Fruit fly (Drosophila melanogaster) whole organism, prepupa: ENCODE results near the gene Tdh.

Experiments
- Blimp-1 ChIP-seq: fragments of 200-800 bp; sonication (Bioruptor generic); optimal IDR thresholded peaks from 3 replicates; lab custom pipeline; 2017; ENCODE audit warnings: missing biosample characterization, missing genetic modification characterization, mild to moderate bottlenecking, moderate library complexity, missing genetic modification reagents
- CG10631 ChIP-seq: fragments of 200-800 bp; sonication (Bioruptor generic); optimal IDR thresholded peaks from 2 replicates; lab custom pipeline; 2016; ENCODE audit warnings: missing biosample characterization, missing genetic modification characterization
- CG10669 ChIP-seq: fragments of 200-800 bp; sonication (Bioruptor generic); optimal IDR thresholded peaks from 3 replicates; lab custom pipeline; 2018; ENCODE audit warnings: missing biosample characterization, mild to moderate bottlenecking, missing genetic modification characterization, moderate library complexity
- CG11294 ChIP-seq: fragments of 200-800 bp; sonication (Bioruptor generic); IDR thresholded peaks from 2 replicates; pipeline ENCODE4 v1.3.6; 2022; ENCODE audit warnings: missing biosample characterization, missing genetic modification characterization
- CG11762 ChIP-seq: fragments of 200-800 bp; sonication (Bioruptor generic); optimal IDR thresholded peaks from 3 replicates; lab custom pipeline; 2016; ENCODE audit warnings: missing biosample characterization, missing genetic modification characterization; ENCODE audit not compliant: insufficient read depth
- CG11902 ChIP-seq: fragments of 200-800 bp; sonication (Bioruptor generic); optimal IDR thresholded peaks from 3 replicates; lab custom pipeline; 2016; ENCODE audit warnings: missing biosample characterization, missing genetic modification characterization
- CG15336 ChIP-seq: fragments of 200-800 bp; sonication (Bioruptor generic); IDR thresholded peaks from 2 replicates; pipeline ENCODE4 v1.3.6; 2022; ENCODE audit warnings: missing biosample characterization, missing genetic modification characterization
- CG16779 ChIP-seq: fragments of 200-800 bp; sonication (Bioruptor generic); optimal IDR thresholded peaks from 3 replicates; lab custom pipeline; 2017; ENCODE audit warnings: missing biosample characterization, mild to moderate bottlenecking, missing genetic modification characterization
- CG32006 ChIP-seq: fragments of 200-800 bp; sonication (Bioruptor generic); optimal IDR thresholded peaks from 3 replicates; lab custom pipeline; 2017; ENCODE audit warnings: missing biosample characterization, mild to moderate bottlenecking, missing genetic modification characterization
- CG3919 ChIP-seq: fragments of 200-800 bp; sonication (Bioruptor generic); optimal IDR thresholded peaks from 3 replicates; lab custom pipeline; 2016; ENCODE audit warnings: missing biosample characterization, missing genetic modification characterization
- CG4318 ChIP-seq: fragments of 200-800 bp; sonication (Bioruptor generic); optimal IDR thresholded peaks from 3 replicates; lab custom pipeline; 2017; ENCODE audit warnings: missing biosample characterization, mild to moderate bottlenecking, missing genetic modification characterization
- CG6163 ChIP-seq: fragments of 200-800 bp; sonication (Bioruptor generic); IDR thresholded peaks from 3 replicates; pipeline ENCODE4 v1.3.6; 2022; ENCODE audit warnings: missing biosample characterization, missing genetic modification characterization
- CG6792 ChIP-seq: fragments of 200-800 bp; sonication (Bioruptor generic); optimal IDR thresholded peaks from 3 replicates; lab custom pipeline; 2016; ENCODE audit warnings: missing biosample characterization, missing genetic modification characterization
- CG6808 ChIP-seq: fragments of 200-800 bp; sonication (Bioruptor generic); optimal IDR thresholded peaks from 3 replicates; lab custom pipeline; 2017; ENCODE audit warnings: missing biosample characterization, missing genetic modification characterization, mild to moderate bottlenecking, moderate library complexity, missing genetic modification reagents
- CG6854 ChIP-seq: fragments of 200-800 bp; sonication (Bioruptor generic); optimal IDR thresholded peaks from 2 replicates; lab custom pipeline; 2017; ENCODE audit warnings: missing biosample characterization, mild to moderate bottlenecking, missing genetic modification characterization
- CG7368 ChIP-seq: fragments of 200-800 bp; sonication (Bioruptor generic); optimal IDR thresholded peaks from 3 replicates; lab custom pipeline; 2016; ENCODE audit warnings: missing biosample characterization, missing genetic modification characterization
- CG8119 ChIP-seq: fragments of 200-800 bp; sonication (Bioruptor generic); IDR thresholded peaks from 3 replicates; pipeline ENCODE4 v1.3.6; 2022; ENCODE audit warnings: missing biosample characterization, missing genetic modification characterization
- CG9139 ChIP-seq: fragments of 200-800 bp; sonication (Bioruptor generic); optimal IDR thresholded peaks from 3 replicates; lab custom pipeline; 2017; ENCODE audit warnings: missing biosample characterization, mild to moderate bottlenecking, missing genetic modification characterization
- Eip75B ChIP-seq: fragments of 200-800 bp; sonication (Bioruptor generic); optimal IDR thresholded peaks from 3 replicates; lab custom pipeline; 2016; ENCODE audit warnings: missing biosample characterization, missing genetic modification characterization
- Eip78C ChIP-seq: fragments of 200-800 bp; sonication (Bioruptor generic); peaks from one replicate; lab custom pipeline; 2016; ENCODE audit warnings: missing biosample characterization, missing genetic modification characterization
- Eip93F ChIP-seq: fragments of 200-800 bp; sonication (Bioruptor generic); optimal IDR thresholded peaks from 2 replicates; lab custom pipeline; 2016; ENCODE audit warnings: missing biosample characterization, mild to moderate bottlenecking, missing genetic modification characterization
- Gug ChIP-seq: fragments of 200-800 bp; sonication (Bioruptor generic); IDR thresholded peaks from 2 replicates; pipeline ENCODE4 v1.3.6; 2022; ENCODE audit warnings: missing biosample characterization, missing genetic modification characterization
- Hr38 ChIP-seq: sonication (Bioruptor generic); optimal IDR thresholded peaks from 2 replicates; lab custom pipeline; 2016; ENCODE audit warnings: missing biosample characterization, missing genetic modification characterization
- Hr39 ChIP-seq: fragments of 200-800 bp; sonication (Bioruptor generic); optimal IDR thresholded peaks from 2 replicates; lab custom pipeline; 2016; ENCODE audit warnings: missing biosample characterization, missing genetic modification characterization
- Hr4 ChIP-seq: fragments of 200-800 bp; sonication (Bioruptor generic); optimal IDR thresholded peaks from 3 replicates; lab custom pipeline; 2016; ENCODE audit warnings: missing biosample characterization, missing genetic modification characterization
- Lpt ChIP-seq: fragments of 200-800 bp; sonication (Bioruptor generic); optimal IDR thresholded peaks from 3 replicates; lab custom pipeline; 2016; ENCODE audit warnings: missing biosample characterization, missing genetic modification characterization
- Met ChIP-seq: fragments of 200-800 bp; sonication (Bioruptor generic); optimal IDR thresholded peaks from 3 replicates; lab custom pipeline; 2016; ENCODE audit warnings: missing biosample characterization, missing genetic modification characterization
- OdsH ChIP-seq: fragments of 200-800 bp; sonication (Bioruptor generic); optimal IDR thresholded peaks from 3 replicates; lab custom pipeline; 2016; ENCODE audit warnings: missing biosample characterization, missing genetic modification characterization
- Sox102F ChIP-seq: fragments of 200-800 bp; sonication (Bioruptor generic); optimal IDR thresholded peaks from 2 replicates; lab custom pipeline; 2016; ENCODE audit warnings: missing biosample characterization, mild to moderate bottlenecking, missing genetic modification characterization
- Sox14 ChIP-seq: fragments of 200-800 bp; sonication (Bioruptor generic); optimal IDR thresholded peaks from 3 replicates; lab custom pipeline; 2016; ENCODE audit warnings: missing biosample characterization, missing genetic modification characterization
- Sox15 ChIP-seq: fragments of 200-800 bp; sonication (Bioruptor generic); optimal IDR thresholded peaks from 3 replicates; lab custom pipeline; 2016; ENCODE audit warnings: missing biosample characterization, missing genetic modification characterization
- achi ChIP-seq: fragments of 200-800 bp; sonication (Bioruptor generic); optimal IDR thresholded peaks from 3 replicates; lab custom pipeline; 2016; ENCODE audit warnings: missing biosample characterization, missing genetic modification characterization
- acj6 ChIP-seq: fragments of 200-800 bp; sonication (Bioruptor generic); optimal IDR thresholded peaks from 3 replicates; lab custom pipeline; 2016; ENCODE audit warnings: missing biosample characterization, missing genetic modification characterization
- cyc ChIP-seq: fragments of 200-800 bp; sonication (Bioruptor generic); optimal IDR thresholded peaks from 3 replicates; lab custom pipeline; 2016; ENCODE audit warnings: missing biosample characterization, missing genetic modification characterization
- dsx ChIP-seq: fragments of 200-800 bp; optimal IDR thresholded peaks from 3 replicates; lab custom pipeline; 2019; ENCODE audit warnings: missing biosample characterization, mild to moderate bottlenecking, missing genetic modification characterization, moderate library complexity; ENCODE audit not compliant: poor library complexity, severe bottlenecking
- esn ChIP-seq: fragments of 200-800 bp; sonication (Bioruptor generic); optimal IDR thresholded peaks from 2 replicates; lab custom pipeline; 2016; ENCODE audit warnings: missing biosample characterization, mild to moderate bottlenecking, missing genetic modification characterization, moderate library complexity
- fd59A ChIP-seq: fragments of 200-800 bp; sonication (Bioruptor generic); optimal IDR thresholded peaks from 2 replicates; lab custom pipeline; 2017; ENCODE audit warnings: missing biosample characterization, mild to moderate bottlenecking, missing genetic modification characterization, missing genetic modification reagents
- fd85E ChIP-seq: fragments of 200-800 bp; sonication (Bioruptor generic); optimal IDR thresholded peaks from 3 replicates; lab custom pipeline; 2016; ENCODE audit warnings: missing biosample characterization, missing genetic modification characterization
- fkh ChIP-seq: fragments of 200-800 bp; sonication (Bioruptor generic); optimal IDR thresholded peaks from 3 replicates; lab custom pipeline; 2017; ENCODE audit warnings: missing biosample characterization, mild to moderate bottlenecking, missing genetic modification characterization, moderate library complexity
- lz ChIP-seq: fragments of 200-800 bp; sonication (Bioruptor generic); optimal IDR thresholded peaks from 3 replicates; lab custom pipeline; 2016; ENCODE audit warnings: missing biosample characterization, missing genetic modification characterization
- net ChIP-seq: fragments of 200-800 bp; sonication (Bioruptor generic); optimal IDR thresholded peaks from 3 replicates; lab custom pipeline; 2016; ENCODE audit warnings: missing biosample characterization, missing genetic modification characterization
- pdm3 ChIP-seq: fragments of 200-800 bp; sonication (Bioruptor generic); optimal IDR thresholded peaks from 3 replicates; lab custom pipeline; 2016; ENCODE audit warnings: missing biosample characterization, missing genetic modification characterization
- salr ChIP-seq, 2 experiments: fragments of 200-800 bp; sonication (Bioruptor generic); optimal IDR thresholded peaks; 3 replicates each; lab custom pipeline; 2016 to 2018; ENCODE audit warnings: missing biosample characterization in 2 of 2, missing genetic modification characterization in 2 of 2, mild to moderate bottlenecking in 1 of 2
- spab ChIP-seq: fragments of 200-800 bp; sonication (Bioruptor generic); optimal IDR thresholded peaks from 2 replicates; lab custom pipeline; 2017; ENCODE audit warnings: missing biosample characterization, mild to moderate bottlenecking, missing genetic modification characterization, missing genetic modification reagents
- ss ChIP-seq, 2 experiments: fragments of 200-800 bp; sonication (Bioruptor generic); optimal IDR thresholded peaks; 2 replicates in 1 of 2; 3 replicates in 1 of 2; lab custom pipeline; 2017 to 2018; ENCODE audit warnings: mild to moderate bottlenecking in 2 of 2, missing biosample characterization in 2 of 2, missing genetic modification characterization in 2 of 2, moderate library complexity in 1 of 2
- svp ChIP-seq: fragments of 200-800 bp; sonication (Bioruptor generic); peaks from one replicate; lab custom pipeline; 2016; ENCODE audit warnings: missing biosample characterization, missing genetic modification characterization
- topi ChIP-seq: fragments of 200-800 bp; sonication (Bioruptor generic); optimal IDR thresholded peaks from 3 replicates; lab custom pipeline; 2016; ENCODE audit warnings: missing biosample characterization, missing genetic modification characterization

Tdh gene

DNA sequence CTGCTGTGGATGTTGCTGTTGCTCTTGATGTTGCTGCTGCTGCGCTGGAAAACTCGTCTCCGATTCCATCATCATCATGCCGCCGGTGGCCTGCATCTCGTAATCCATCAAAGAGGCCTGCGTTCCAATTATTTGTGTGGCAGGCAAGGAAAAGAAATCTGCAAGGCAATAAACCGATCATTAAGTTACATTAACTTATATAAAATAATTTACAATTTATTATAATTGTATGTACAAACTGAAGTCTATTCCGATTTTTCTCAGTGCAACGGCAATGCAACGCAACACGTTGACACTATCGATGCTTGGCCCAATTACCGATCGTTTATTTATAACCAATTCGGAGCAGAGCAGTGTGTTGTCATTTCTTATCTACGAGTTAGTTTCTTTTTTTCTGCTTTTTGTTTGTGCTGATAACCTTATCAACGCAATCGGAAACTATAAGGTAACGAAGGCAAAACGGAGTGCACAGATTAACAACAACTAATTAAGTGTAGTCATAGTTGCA, 4.3 kb downstream of the Tdh start (continued):
- TF ChIP-seq achi (GFP tag; lab: Kevin White, UChicago): no peak
- peak; percentile 6 for TF ChIP-seq CG4318 (GFP tag; lab: Kevin White, UChicago)
- TF ChIP-seq Sox14: no peak
- TF ChIP-seq net (GFP tag; lab: Kevin White, UChicago): peak; percentile 47

dm6 chr3L:20471499-20472313, 5.0 kb downstream of the Tdh start:
- TF ChIP-seq CG9139 (no peak), CG10669 (peak; percentile 16), topi (GFP tag; lab: Kevin White, UChicago) (no peak), Sox15 (GFP tag; lab: Kevin White, UChicago) (no peak), cyc (GFP tag; lab: Kevin White, UChicago) (no peak), salr (GFP tag; optimal IDR thresholded peaks at IDR 0.05; lab: Kevin White, UChicago) (no peak), ss (GFP tag; optimal IDR thresholded peaks at IDR 0.05; lab: Kevin White, UChicago) (no peak), fd59A (GFP tag; lab: Kevin White, UChicago) (no peak), Eip75B (no peak), CG6854 (GFP tag; lab: Kevin White, UChicago) (no peak), CG6792 (GFP tag; lab: Kevin White, UChicago) (no peak), svp (GFP tag; lab: Kevin White, UChicago) (peak; percentile 98), fkh (GFP tag; lab: Kevin White, UChicago) (peak; percentile 96), acj6 (peak; percentile 38), CG11902 (GFP tag; lab: Kevin White, UChicago) (no peak), Hr39 (GFP tag; lab: Kevin White, UChicago) (no peak), lz (GFP tag; lab: Kevin White, UChicago) (no peak), net (GFP tag; lab: Kevin White, UChicago) (peak; percentile 8), Hr38 (GFP tag; lab: Kevin White, UChicago) (no peak), Sox14 (peak; percentile 25), CG8119 (peak; percentile 34; the same call in 2 of the 3 replicates), Eip93F (GFP tag; lab: Kevin White, UChicago) (no peak), CG10631 (GFP tag; lab: Kevin White, UChicago) (peak; percentile 12), CG6808 (no peak), CG11294 (GFP tag; lab: Robert Waterston, UW) (no peak; the same call in 1 of the 2 replicates), CG3919 (peak; percentile 35), fd85E (GFP tag; lab: Kevin White, UChicago) (no peak), CG16779 (tag; lab: Kevin White, UChicago) (no peak), CG6163 (0 out of 3 replicates have a peak, but pooled peaks have one; percentile 31), CG4318 (GFP tag; lab: Kevin White, UChicago) (no peak), CG15336 (GFP tag; lab: Robert Waterston, UW) (peak; percentile 65), Blimp-1 (GFP tag; lab: Kevin White, UChicago) (no peak), Hr4 (GFP tag; lab: Kevin White, UChicago) (peak; percentile 34), dsx (peak; percentile 5), CG11762 (GFP tag; lab: Kevin White, UChicago) (peak; percentile 0), Eip78C (GFP tag; lab: Kevin White, UChicago) (peak; percentile 75), spab (GFP tag; lab: Kevin White, UChicago) (no peak), Sox102F (GFP tag; lab: Kevin White, UChicago) (no peak), OdsH (peak; percentile 1), Met (GFP tag; lab: Kevin White, UChicago) (no peak), CG32006 (GFP tag; lab: Kevin White, UChicago) (peak; percentile 22), esn (GFP tag; lab: Kevin White, UChicago) (peak; percentile 10), Lpt (GFP tag; lab: Kevin White, UChicago) (peak; percentile 23), CG7368 (GFP tag; lab: Kevin White, UChicago) (no peak), Gug (GFP tag; lab: Robert Waterston, UW) (no peak), pdm3 (GFP tag; lab: Kevin White, UChicago) (peak; percentile 18)
